Worm (Caenorhabditis elegans): ENCODE data around the gene R05D3.12.
A peak's percentile ranks its signal among the peaks of the same experiment; 100 is the strongest.

R05D3.12 gene

DNA sequence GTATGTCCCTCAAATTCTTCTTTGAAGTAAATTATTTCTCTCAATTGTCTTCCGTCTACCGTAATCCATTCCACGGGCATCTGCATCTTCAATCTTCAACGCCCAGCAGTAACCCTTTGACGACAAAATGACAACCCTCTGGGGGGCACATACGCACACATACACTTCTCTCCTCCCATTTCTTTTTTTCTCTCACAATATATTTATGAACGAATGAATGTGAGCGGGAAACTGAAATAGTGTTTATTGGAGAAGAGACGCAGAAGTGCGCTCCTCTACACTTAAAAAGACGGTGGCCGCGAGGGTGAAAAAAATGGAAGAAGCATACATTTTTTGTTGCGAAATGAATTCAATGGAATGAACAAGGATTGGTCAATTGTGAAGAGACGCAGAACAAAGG, 31.2 kb downstream of the R05D3.12 start (continued):
- no peak for TF ChIP-seq F44E2.7 (GFP tag; IDR thresholded peaks at IDR 0.05)
- no peak for TF ChIP-seq madf-5 (GFP tag; IDR thresholded peaks at IDR 0.05)
- TF ChIP-seq saeg-2 (GFP tag; IDR thresholded peaks at IDR 0.05) = no peak
- TF ChIP-seq ces-1 (GFP tag; optimal IDR thresholded peaks at IDR 0.05) = no peak
- TF ChIP-seq Y5F2A.4 (GFP tag; optimal IDR thresholded peaks at IDR 0.05) = no peak
- peak; percentile 1 for TF ChIP-seq nhr-25 (tag; optimal IDR thresholded peaks at IDR 0.05; ENCODE audit: borderline replicate concordance, insufficient read depth)
- peak in 1 of 2 experiments; percentile 67 for TF ChIP-seq hif-1 (tag; optimal IDR thresholded peaks at IDR 0.05)
- TF ChIP-seq lin-29 (GFP tag; IDR thresholded peaks at IDR 0.05) = no peak
- 0 out of 2 replicates have a peak, but pooled peaks have one; percentile 8 for TF ChIP-seq dmd-9 (GFP tag; IDR thresholded peaks at IDR 0.05)
- TF ChIP-seq nhr-237 (tag; optimal IDR thresholded peaks at IDR 0.05) = no peak
- TF ChIP-seq aly-2 (tag; optimal IDR thresholded peaks at IDR 0.05) = no peak
- TF ChIP-seq dve-1 (tag; optimal IDR thresholded peaks at IDR 0.05; ENCODE audit: insufficient read depth) = peak; percentile 94
- TF ChIP-seq F49E8.2 (tag; optimal IDR thresholded peaks at IDR 0.05; ENCODE audit: borderline replicate concordance) = no peak
- no peak for TF ChIP-seq vab-7 (GFP tag; IDR thresholded peaks at IDR 0.05)
- no peak for TF ChIP-seq duxl-1 (tag; optimal IDR thresholded peaks at IDR 0.05; ENCODE audit: poor library complexity)
- TF ChIP-seq rbr-2 (tag; optimal IDR thresholded peaks at IDR 0.05) = peak; percentile 80
- TF ChIP-seq set-16 (GFP tag; IDR thresholded peaks at IDR 0.05) = no peak
- TF ChIP-seq dpl-1 (GFP tag; optimal IDR thresholded peaks at IDR 0.05) = peak; percentile 62
- no peak for TF ChIP-seq ceh-44 (GFP tag; IDR thresholded peaks at IDR 0.05)
- TF ChIP-seq mep-1 (tag; optimal IDR thresholded peaks at IDR 0.05) = peak; percentile 93
- TF ChIP-seq nhr-102 (tag; optimal IDR thresholded peaks at IDR 0.05) = peak; percentile 29
- TF ChIP-seq lin-1 (GFP tag; IDR thresholded peaks at IDR 0.05) = 0 out of 2 replicates have a peak, but pooled peaks have one; percentile 35
- no peak for TF ChIP-seq F26F4.8 (GFP tag; conservative IDR thresholded peaks at IDR 0.05)
- TF ChIP-seq lin-38 (GFP tag; IDR thresholded peaks at IDR 0.05) = peak; percentile 43
- no peak for TF ChIP-seq sdz-12 (GFP tag; optimal IDR thresholded peaks at IDR 0.05)
- TF ChIP-seq Y105C5A.15 (GFP tag; IDR thresholded peaks at IDR 0.05) = no peak
- no peak for TF ChIP-seq nhr-11 (tag; optimal IDR thresholded peaks at IDR 0.05)
- TF ChIP-seq ztf-11 (tag; optimal IDR thresholded peaks at IDR 0.05) = no peak
- TF ChIP-seq spr-1 (tag; optimal IDR thresholded peaks at IDR 0.05) = peak; percentile 39
- no peak for TF ChIP-seq egl-43 (GFP tag; IDR thresholded peaks at IDR 0.05)
- no peak for TF ChIP-seq spr-3 (GFP tag; optimal IDR thresholded peaks at IDR 0.05)
- 0 out of 2 replicates have a peak, but pooled peaks have one; percentile 35 for TF ChIP-seq madf-9 (GFP tag; conservative IDR thresholded peaks at IDR 0.05)
- peak; percentile 66 to 95 for TF ChIP-seq lsy-2 (tag; optimal IDR thresholded peaks at IDR 0.05)
- no peak for TF ChIP-seq jun-1 (tag; optimal IDR thresholded peaks at IDR 0.05)
- no peak for TF ChIP-seq ZK337.2 (GFP tag; IDR thresholded peaks at IDR 0.05)
- no peak for TF ChIP-seq Y75B8A.6 (GFP tag; IDR thresholded peaks at IDR 0.05)
- TF ChIP-seq ceh-28 (tag; optimal IDR thresholded peaks at IDR 0.05) = no peak
- 0 out of 2 replicates have a peak, but pooled peaks have one; percentile 22 for TF ChIP-seq php-3 (GFP tag; IDR thresholded peaks at IDR 0.05)
- no peak for TF ChIP-seq dmd-8 (GFP tag; IDR thresholded peaks at IDR 0.05)
- no peak for TF ChIP-seq fos-1 (tag; optimal IDR thresholded peaks at IDR 0.05)
- no peak for TF ChIP-seq snpc-4 (tag; optimal IDR thresholded peaks at IDR 0.05)
- TF ChIP-seq ztf-7 (tag; optimal IDR thresholded peaks at IDR 0.05) = peak; percentile 42
- peak; percentile 28 for TF ChIP-seq ama-1 (optimal IDR thresholded peaks at IDR 0.05)
- no peak for TF ChIP-seq gei-8 (GFP tag; optimal IDR thresholded peaks at IDR 0.05)
- TF ChIP-seq nhr-111 (GFP tag; optimal IDR thresholded peaks at IDR 0.05) = no peak
- TF ChIP-seq skn-1 (tag; optimal IDR thresholded peaks at IDR 0.05) = no peak
- TF ChIP-seq T20F7.1 (GFP tag; optimal IDR thresholded peaks at IDR 0.05) = peak; percentile 81
- TF ChIP-seq unc-62 (GFP tag; optimal IDR thresholded peaks at IDR 0.05 in 1 of 2) = peak in 1 of 2 experiments; percentile 96
- TF ChIP-seq unc-62 (tag; optimal IDR thresholded peaks at IDR 0.05) = no peak
- no peak for TF ChIP-seq lin-39 (tag; optimal IDR thresholded peaks at IDR 0.05)
- TF ChIP-seq zip-2 (tag; optimal IDR thresholded peaks at IDR 0.05) = no peak
